Worm (Caenorhabditis elegans) whole organism, late embryonic: ENCODE measurements around the gene rab-1.

Experiments used
- C38D4.7 ChIP-seq: fragments of 200-800 bp; sonication (Bioruptor generic); optimal IDR thresholded peaks from 2 replicates; lab custom pipeline; 2018; ENCODE audit warnings: mild to moderate bottlenecking, missing genetic modification characterization, moderate library complexity, missing compliant biosample characterization
- ceh-18 ChIP-seq: sonication (generic microtip); optimal IDR thresholded peaks from 2 replicates; lab custom pipeline; 2016; ENCODE audit warnings: missing genetic modification characterization, missing compliant biosample characterization
- ceh-30 ChIP-seq: fragments of 150-350 bp; optimal IDR thresholded peaks from 2 replicates; lab custom pipeline; 2014; ENCODE audit warnings: missing biosample characterization, missing genetic modification characterization
- ceh-34 ChIP-seq: sonication (generic microtip); optimal IDR thresholded peaks from 2 replicates; lab custom pipeline; 2016; ENCODE audit warnings: mild to moderate bottlenecking, missing genetic modification characterization, missing compliant biosample characterization
- ceh-9 ChIP-seq: sonication (generic microtip); optimal IDR thresholded peaks from 2 replicates; lab custom pipeline; 2016; ENCODE audit warnings: mild to moderate bottlenecking, missing genetic modification characterization, inconsistent platforms, missing compliant biosample characterization
- dmd-4 ChIP-seq: sonication (generic microtip); optimal IDR thresholded peaks from 2 replicates; lab custom pipeline; 2016; ENCODE audit warnings: borderline replicate concordance, missing genetic modification characterization, missing compliant biosample characterization
- ets-4 ChIP-seq: sonication (generic microtip); optimal IDR thresholded peaks from 2 replicates; lab custom pipeline; 2016; ENCODE audit warnings: missing genetic modification characterization, missing compliant biosample characterization
- hlh-13 ChIP-seq: fragments of 200-800 bp; sonication (Bioruptor generic); optimal IDR thresholded peaks from 2 replicates; lab custom pipeline; 2018; ENCODE audit warnings: mild to moderate bottlenecking, missing genetic modification characterization, missing compliant biosample characterization
- nhr-11 ChIP-seq: fragments of 150-350 bp; optimal IDR thresholded peaks from 2 replicates; lab custom pipeline; 2014; ENCODE audit warnings: missing biosample characterization, missing genetic modification characterization
- nhr-232 ChIP-seq: sonication (generic microtip); optimal IDR thresholded peaks from 2 replicates; lab custom pipeline; 2016; ENCODE audit warnings: missing genetic modification characterization, missing compliant biosample characterization
- pha-4 ChIP-seq: fragments of 150-350 bp; optimal IDR thresholded peaks from 2 replicates; lab custom pipeline; 2018; ENCODE audit warnings: missing biosample characterization, missing genetic modification reagents, missing genetic modification characterization
- pqm-1 ChIP-seq: sonication (generic microtip); optimal IDR thresholded peaks from 2 replicates; lab custom pipeline; 2016; ENCODE audit warnings: missing genetic modification characterization, missing compliant biosample characterization
- sox-4 ChIP-seq: sonication (generic microtip); optimal IDR thresholded peaks from 2 replicates; lab custom pipeline; 2017; ENCODE audit warnings: mild to moderate bottlenecking, missing genetic modification characterization, inconsistent platforms, missing compliant biosample characterization
- zip-5 ChIP-seq: sonication (generic microtip); optimal IDR thresholded peaks from 2 replicates; lab custom pipeline; 2016; ENCODE audit warnings: missing genetic modification characterization, missing compliant biosample characterization

ce11 chrV:1313274-1313673, 49.5 kb upstream of the rab-1 start:
- no peak for TF ChIP-seq zip-5
- TF ChIP-seq pha-4 (tag; lab: Kevin White, UChicago): no peak
- no peak for TF ChIP-seq ceh-9
- no peak for TF ChIP-seq sox-4
- TF ChIP-seq pqm-1: no peak
- no peak for TF ChIP-seq ets-4 (tag; lab: Kevin White, UChicago)
- TF ChIP-seq nhr-11 (tag; lab: Kevin White, UChicago): no peak
- no peak for TF ChIP-seq C38D4.7
- no peak for TF ChIP-seq hlh-13
- TF ChIP-seq ceh-18 (tag; lab: Kevin White, UChicago): no peak
- no peak for TF ChIP-seq ceh-30 (tag; lab: Kevin White, UChicago)
- no peak for TF ChIP-seq nhr-232 (tag; lab: Kevin White, UChicago)
- no peak for TF ChIP-seq ceh-34
- TF ChIP-seq dmd-4 (tag; lab: Kevin White, UChicago): no peak
